Worm (Caenorhabditis elegans) whole organism, L2 larva: ENCODE measurements around the gene T03G11.9.

Source experiments
- ZK546.5 ChIP-seq: sonication (generic microtip); optimal IDR thresholded peaks from 2 replicates; lab custom pipeline; 2017; ENCODE audit warnings: missing biosample characterization, missing genetic modification characterization
- ama-1 ChIP-seq: fragments of 150-350 bp; optimal IDR thresholded peaks from 2 replicates; lab custom pipeline; 2018; ENCODE audit warnings: inconsistent platforms
- egl-27 ChIP-seq: sonication (generic microtip); optimal IDR thresholded peaks from 3 replicates; lab custom pipeline; 2017; ENCODE audit warnings: missing biosample characterization, missing genetic modification reagents, missing genetic modification characterization

- no peak for TF ChIP-seq ZK546.5 (tag; lab: Kevin White, UChicago)
- TF ChIP-seq ama-1, result no peak
- no peak for TF ChIP-seq egl-27 (tag; lab: Kevin White, UChicago)
Measured at ce11 chrX:5207819-5208218, 23.8 kb downstream of the T03G11.9 start.
